Worm (Caenorhabditis elegans) whole organism, L3 larva: ENCODE results near the gene C34E10.9.
A peak's percentile ranks its signal among the peaks of the same experiment; 100 is the strongest.

ENCODE experiments used
- R02D3.7 ChIP-seq: fragments of 150-350 bp; optimal IDR thresholded peaks from 2 replicates; lab custom pipeline; 2014; ENCODE audit warnings: missing biosample characterization, missing genetic modification characterization
- ZK546.5 ChIP-seq: sonication (generic microtip); optimal IDR thresholded peaks from 2 replicates; lab custom pipeline; 2017; ENCODE audit warnings: missing biosample characterization, missing genetic modification characterization
- aly-2 ChIP-seq: fragments of 150-350 bp; optimal IDR thresholded peaks from 2 replicates; lab custom pipeline; 2014; ENCODE audit warnings: missing biosample characterization, missing genetic modification characterization
- ama-1 ChIP-seq: fragments of 150-350 bp; optimal IDR thresholded peaks from 2 replicates; lab custom pipeline; 2018
- ceh-16 ChIP-seq: sonication (generic microtip); optimal IDR thresholded peaks from 2 replicates; lab custom pipeline; 2017; ENCODE audit warnings: missing biosample characterization, missing genetic modification characterization
- ceh-28 ChIP-seq: fragments of 150-350 bp; optimal IDR thresholded peaks from 2 replicates; lab custom pipeline; 2014; ENCODE audit warnings: missing biosample characterization, missing genetic modification reagents, missing genetic modification characterization
- ceh-82 ChIP-seq: fragments of 150-350 bp; optimal IDR thresholded peaks from 2 replicates; lab custom pipeline; 2014; ENCODE audit warnings: missing biosample characterization, missing genetic modification characterization
- ceh-9 ChIP-seq: sonication (generic microtip); optimal IDR thresholded peaks from 2 replicates; lab custom pipeline; 2018; ENCODE audit warnings: missing biosample characterization, missing genetic modification characterization
- daf-12 ChIP-seq: fragments of 150-350 bp; optimal IDR thresholded peaks from 2 replicates; lab custom pipeline; 2014; ENCODE audit warnings: missing biosample characterization, missing genetic modification reagents, missing genetic modification characterization
- egl-27 ChIP-seq: sonication (generic microtip); optimal IDR thresholded peaks from 4 replicates; lab custom pipeline; 2017; ENCODE audit warnings: missing biosample characterization, missing genetic modification reagents, missing genetic modification characterization
- egl-5 ChIP-seq: fragments of 150-350 bp; optimal IDR thresholded peaks from 2 replicates; lab custom pipeline; 2017; ENCODE audit warnings: missing biosample characterization, missing genetic modification reagents, missing genetic modification characterization, inconsistent platforms
- elt-1 ChIP-seq: fragments of 150-350 bp; optimal IDR thresholded peaks from 2 replicates; lab custom pipeline; 2014; ENCODE audit warnings: missing biosample characterization, missing genetic modification characterization
- elt-2 ChIP-seq: sonication (generic microtip); optimal IDR thresholded peaks from 2 replicates; lab custom pipeline; 2016; ENCODE audit warnings: missing genetic modification reagents, mild to moderate bottlenecking, missing genetic modification characterization, missing compliant biosample characterization
- elt-3 ChIP-seq, 3 experiments: fragments of 150-350 bp in 1 of 3; sonication (generic microtip) in 2 of 3; optimal IDR thresholded peaks; 2 replicates in 2 of 3; 4 replicates in 1 of 3; lab custom pipeline; 2014 to 2017; ENCODE audit warnings: missing biosample characterization in 3 of 3, missing genetic modification characterization in 3 of 3
- eor-1 ChIP-seq, 2 experiments: fragments of 150-350 bp; optimal IDR thresholded peaks; 2 replicates each; lab custom pipeline; 2014 to 2018; ENCODE audit warnings: missing biosample characterization in 2 of 2, missing genetic modification characterization in 2 of 2
- fkh-10 ChIP-seq: sonication (generic microtip); optimal IDR thresholded peaks from 2 replicates; lab custom pipeline; 2017; ENCODE audit warnings: missing biosample characterization, missing genetic modification reagents, missing genetic modification characterization
- fkh-2 ChIP-seq: fragments of 150-350 bp; optimal IDR thresholded peaks from 2 replicates; lab custom pipeline; 2014; ENCODE audit warnings: missing biosample characterization, missing genetic modification reagents, missing genetic modification characterization
- fos-1 ChIP-seq: fragments of 150-350 bp; optimal IDR thresholded peaks from 2 replicates; lab custom pipeline; 2014; ENCODE audit warnings: missing biosample characterization, missing genetic modification characterization
- hmg-11 ChIP-seq: sonication (generic microtip); optimal IDR thresholded peaks from 2 replicates; lab custom pipeline; 2016; ENCODE audit warnings: missing genetic modification characterization, missing compliant biosample characterization
- jun-1 ChIP-seq: fragments of 150-350 bp; optimal IDR thresholded peaks from 2 replicates; lab custom pipeline; 2014; ENCODE audit warnings: missing biosample characterization, missing genetic modification reagents, missing genetic modification characterization
- lin-15B ChIP-seq: fragments of 150-350 bp; optimal IDR thresholded peaks from 2 replicates; lab custom pipeline; 2014; ENCODE audit warnings: missing biosample characterization, missing genetic modification characterization
- lin-39 ChIP-seq: fragments of 150-350 bp; optimal IDR thresholded peaks from 2 replicates; lab custom pipeline; 2018; ENCODE audit warnings: missing biosample characterization, missing genetic modification reagents, missing genetic modification characterization
- lsy-12 ChIP-seq: sonication (generic microtip); optimal IDR thresholded peaks from 2 replicates; lab custom pipeline; 2016; ENCODE audit warnings: mild to moderate bottlenecking, missing genetic modification characterization, missing compliant biosample characterization
- mdl-1 ChIP-seq: fragments of 150-350 bp; optimal IDR thresholded peaks from 2 replicates; lab custom pipeline; 2014; ENCODE audit warnings: missing biosample characterization, missing genetic modification characterization
- mml-1 ChIP-seq: fragments of 150-350 bp; sonication (generic microtip); optimal IDR thresholded peaks from 3 replicates; lab custom pipeline; 2014; ENCODE audit warnings: missing biosample characterization, missing genetic modification characterization
- nfya-1 ChIP-seq: sonication (generic microtip); optimal IDR thresholded peaks from 2 replicates; lab custom pipeline; 2017; ENCODE audit warnings: missing genetic modification characterization, mild to moderate bottlenecking, missing compliant biosample characterization, antibody characterized with exemption, moderate library complexity; ENCODE audit not compliant: insufficient read depth
- nhr-11 ChIP-seq: fragments of 150-350 bp; optimal IDR thresholded peaks from 2 replicates; lab custom pipeline; 2014; ENCODE audit warnings: missing biosample characterization, missing genetic modification characterization
- nhr-12 ChIP-seq: fragments of 150-350 bp; optimal IDR thresholded peaks from 2 replicates; lab custom pipeline; 2014; ENCODE audit warnings: missing biosample characterization, missing genetic modification characterization
- nhr-23 ChIP-seq: fragments of 150-350 bp; optimal IDR thresholded peaks from 2 replicates; lab custom pipeline; 2014; ENCODE audit warnings: missing biosample characterization, missing genetic modification reagents, missing genetic modification characterization
- nhr-237 ChIP-seq: fragments of 150-350 bp; optimal IDR thresholded peaks from 2 replicates; lab custom pipeline; 2014; ENCODE audit warnings: missing biosample characterization, missing genetic modification characterization
- nhr-25 ChIP-seq: sonication (generic microtip); optimal IDR thresholded peaks from 2 replicates; lab custom pipeline; 2017; ENCODE audit warnings: missing biosample characterization, missing genetic modification characterization
- nhr-28 ChIP-seq: fragments of 150-350 bp; optimal IDR thresholded peaks from 2 replicates; lab custom pipeline; 2014; ENCODE audit warnings: missing biosample characterization, missing genetic modification characterization
- nhr-43 ChIP-seq: sonication (generic microtip); optimal IDR thresholded peaks from 2 replicates; lab custom pipeline; 2016; ENCODE audit warnings: mild to moderate bottlenecking, missing genetic modification characterization, missing compliant biosample characterization; ENCODE audit not compliant: poor library complexity, severe bottlenecking
- nhr-67 ChIP-seq: fragments of 150-350 bp; optimal IDR thresholded peaks from 2 replicates; lab custom pipeline; 2014; ENCODE audit warnings: missing biosample characterization, missing genetic modification characterization
- nhr-76 ChIP-seq: fragments of 150-350 bp; sonication (generic microtip); optimal IDR thresholded peaks from 5 replicates; lab custom pipeline; 2014; ENCODE audit warnings: missing biosample characterization, missing genetic modification characterization
- nhr-77 ChIP-seq: fragments of 150-350 bp; optimal IDR thresholded peaks from 2 replicates; lab custom pipeline; 2014; ENCODE audit warnings: missing biosample characterization, missing genetic modification characterization
- pha-4 ChIP-seq: fragments of 150-350 bp; optimal IDR thresholded peaks from 2 replicates; lab custom pipeline; 2014; ENCODE audit warnings: missing biosample characterization, missing genetic modification reagents, missing genetic modification characterization
- pqm-1 ChIP-seq: fragments of 150-350 bp; optimal IDR thresholded peaks from 2 replicates; lab custom pipeline; 2017; ENCODE audit warnings: missing biosample characterization, missing genetic modification characterization, inconsistent platforms
- sea-2 ChIP-seq: fragments of 150-350 bp; sonication (generic microtip); optimal IDR thresholded peaks from 4 replicates; lab custom pipeline; 2014; ENCODE audit warnings: missing biosample characterization, missing genetic modification reagents, missing genetic modification characterization
- skn-1 ChIP-seq: fragments of 150-350 bp; optimal IDR thresholded peaks from 2 replicates; lab custom pipeline; 2014; ENCODE audit warnings: missing biosample characterization, missing genetic modification characterization
- snpc-4 ChIP-seq: fragments of 150-350 bp; optimal IDR thresholded peaks from 2 replicates; lab custom pipeline; 2014; ENCODE audit warnings: missing biosample characterization, missing genetic modification characterization
- tbx-2 ChIP-seq: sonication (generic microtip); optimal IDR thresholded peaks from 2 replicates; lab custom pipeline; 2016; ENCODE audit warnings: mild to moderate bottlenecking, missing genetic modification characterization, missing compliant biosample characterization
- unc-39 ChIP-seq: sonication (generic microtip); optimal IDR thresholded peaks from 4 replicates; lab custom pipeline; 2017; ENCODE audit warnings: missing biosample characterization, missing genetic modification characterization
- unc-62 ChIP-seq: fragments of 150-350 bp; sonication (generic microtip); optimal IDR thresholded peaks from 4 replicates; lab custom pipeline; 2014; ENCODE audit warnings: missing biosample characterization, missing genetic modification reagents, missing genetic modification characterization
- zag-1 ChIP-seq: fragments of 150-350 bp; optimal IDR thresholded peaks from 2 replicates; lab custom pipeline; 2014; ENCODE audit warnings: missing biosample characterization, missing genetic modification characterization
- ztf-11 ChIP-seq: fragments of 150-350 bp; optimal IDR thresholded peaks from 2 replicates; lab custom pipeline; 2014; ENCODE audit warnings: missing biosample characterization, missing genetic modification characterization
- ztf-4 ChIP-seq: fragments of 150-350 bp; optimal IDR thresholded peaks from 2 replicates; lab custom pipeline; 2014; ENCODE audit warnings: missing biosample characterization, missing genetic modification characterization

Gene C34E10.9

DNA sequence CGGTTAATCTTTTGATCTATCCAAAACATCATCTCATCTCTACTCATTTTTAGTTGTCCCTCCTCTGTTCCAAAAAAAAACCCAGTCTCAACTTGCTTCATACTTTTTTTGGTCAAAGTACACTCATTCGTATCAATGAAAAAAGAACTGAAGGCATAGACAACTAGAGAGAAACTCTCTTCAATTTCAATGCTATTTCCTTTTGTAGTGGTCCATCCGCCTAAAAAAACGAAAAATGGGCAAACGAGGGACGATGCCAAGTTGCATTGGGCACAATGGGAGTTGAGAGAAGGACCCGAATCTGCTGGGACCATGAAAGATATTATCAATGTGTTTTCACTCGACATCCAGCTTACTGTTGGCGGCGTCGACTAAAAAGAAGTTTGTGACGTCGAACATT lies 17.0 kb upstream of the C34E10.9 start:
- TF ChIP-seq lin-39 (peak; percentile 1), nhr-77 (no peak), hmg-11 (tag; lab: Kevin White, UChicago) (peak; percentile 67), nhr-25 (tag; lab: Kevin White, UChicago) (no peak), nfya-1 (tag; lab: Kevin White, UChicago) (peak; percentile 47), nhr-11 (tag; lab: Kevin White, UChicago) (no peak), elt-1 (tag; lab: Kevin White, UChicago) (peak; percentile 17), snpc-4 (tag; lab: Kevin White, UChicago) (no peak), nhr-12 (tag; lab: Kevin White, UChicago) (no peak)

DNA sequence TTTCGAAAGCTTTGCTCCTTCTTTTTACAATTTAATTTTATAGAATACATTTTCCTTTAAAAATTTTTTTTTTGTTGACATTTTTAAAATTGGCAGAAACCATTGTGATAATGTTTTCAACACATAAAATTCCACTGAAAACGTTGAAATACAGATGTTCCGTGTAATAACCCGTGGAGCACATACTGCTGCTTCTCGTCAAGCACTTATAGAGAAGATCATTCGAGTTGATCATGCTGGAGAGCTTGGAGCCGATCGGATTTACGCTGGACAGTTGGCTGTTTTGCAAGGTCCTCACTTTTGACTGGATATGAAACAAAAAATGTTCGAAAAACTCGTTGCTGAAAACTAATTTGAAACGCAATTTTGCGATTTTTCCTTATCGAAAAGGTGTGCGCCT lies 14.5 kb upstream of the C34E10.9 start, which contains the start of gene clk-1:
TSS of gene clk-1 (plus strand) at position 155 of the 400 bp plus-strand sequence.
- no peak for TF ChIP-seq nhr-12 (tag; lab: Kevin White, UChicago)
- peak; percentile 43 for TF ChIP-seq ama-1 (lab: Kevin White, UChicago)

DNA sequence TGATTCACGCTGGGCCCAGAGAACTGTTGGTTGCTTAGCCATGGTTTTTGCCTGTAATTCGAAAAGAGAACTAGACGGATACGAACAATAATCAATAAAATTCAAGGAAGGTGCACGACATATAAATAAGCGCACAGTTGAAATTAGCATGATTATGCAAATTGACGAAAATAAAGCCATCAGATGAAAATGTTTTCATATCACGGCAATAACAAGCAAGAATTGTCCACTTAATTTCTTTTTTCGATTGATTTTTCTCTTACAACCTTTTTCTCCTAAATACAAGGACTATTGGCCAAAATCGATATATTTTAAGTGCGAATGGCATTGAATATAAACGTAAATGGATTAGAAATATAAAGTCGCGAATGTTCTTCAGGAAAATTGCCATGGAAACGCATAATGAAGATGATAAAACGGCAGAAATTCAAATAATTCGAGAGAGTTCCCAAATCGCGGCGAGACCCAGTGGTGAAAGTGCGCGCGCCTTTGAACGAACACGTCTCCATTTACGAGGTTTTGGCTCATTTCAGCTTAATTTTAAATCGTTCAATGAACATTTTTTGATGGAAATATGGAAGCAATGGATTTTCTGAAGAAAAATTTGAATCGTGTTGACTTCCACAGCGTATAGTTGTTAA lies 11.6 kb upstream of the C34E10.9 start, which contains the start of the genes daf-41 and toc-1:
TSS of gene daf-41 (minus strand) at position 51 of the 641 bp plus-strand sequence.
TSS of gene toc-1 (plus strand) at position 537 of the 641 bp plus-strand sequence.
- peak; percentile 24 for TF ChIP-seq ceh-28
- TF ChIP-seq nhr-77: no peak
- TF ChIP-seq hmg-11 (tag; lab: Kevin White, UChicago): peak; percentile 45
- no peak for TF ChIP-seq elt-3 (tag; optimal IDR thresholded peaks at IDR 0.05; lab: Kevin White, UChicago)
- peak; percentile 25 for TF ChIP-seq snpc-4 (tag; lab: Kevin White, UChicago)
- no peak for TF ChIP-seq fos-1
- TF ChIP-seq ceh-82 (tag; lab: Kevin White, UChicago): no peak
- no peak for TF ChIP-seq fkh-2 (tag; lab: Kevin White, UChicago)
- TF ChIP-seq sea-2 (GFP tag; lab: Kevin White, UChicago): no peak
- TF ChIP-seq nhr-76: no peak
- no peak for TF ChIP-seq R02D3.7 (tag; lab: Kevin White, UChicago)
- no peak for TF ChIP-seq nhr-12 (tag; lab: Kevin White, UChicago)
- TF ChIP-seq lsy-12 (tag; lab: Kevin White, UChicago): no peak
- TF ChIP-seq nfya-1 (tag; lab: Kevin White, UChicago): peak; percentile 71
- no peak for TF ChIP-seq ceh-16 (tag; lab: Kevin White, UChicago)
- no peak for TF ChIP-seq nhr-237 (tag; lab: Kevin White, UChicago)
- TF ChIP-seq jun-1 (tag; lab: Kevin White, UChicago): no peak
- no peak for TF ChIP-seq ama-1 (lab: Kevin White, UChicago)
- no peak for TF ChIP-seq nhr-11 (tag; lab: Kevin White, UChicago)
- no peak for TF ChIP-seq nhr-28 (tag; lab: Kevin White, UChicago)
- no peak for TF ChIP-seq unc-39 (tag; lab: Kevin White, UChicago)
- no peak for TF ChIP-seq mml-1 (tag; lab: Kevin White, UChicago)
- no peak for TF ChIP-seq ztf-11
- TF ChIP-seq nhr-67 (tag; lab: Kevin White, UChicago): no peak
- TF ChIP-seq daf-12: no peak
- no peak for TF ChIP-seq nhr-43
- no peak for TF ChIP-seq egl-5 (tag; lab: Kevin White, UChicago)
- peak; percentile 55 for TF ChIP-seq pha-4
- peak; percentile 63 for TF ChIP-seq lin-15B (tag; lab: Kevin White, UChicago)
- TF ChIP-seq fkh-10 (GFP tag; lab: Kevin White, UChicago): no peak
- TF ChIP-seq ZK546.5 (tag; lab: Kevin White, UChicago): no peak
- no peak for TF ChIP-seq ceh-9
- peak; percentile 14 for TF ChIP-seq nhr-23 (tag; lab: Kevin White, UChicago)
- TF ChIP-seq zag-1: no peak
- TF ChIP-seq unc-62 (GFP tag; lab: Kevin White, UChicago): no peak
- no peak for TF ChIP-seq tbx-2 (tag; lab: Kevin White, UChicago)
- no peak for TF ChIP-seq elt-1 (tag; lab: Kevin White, UChicago)
- peak; percentile 20 for TF ChIP-seq elt-2 (tag; lab: Kevin White, UChicago)
- no peak for TF ChIP-seq eor-1 (tag; optimal IDR thresholded peaks at IDR 0.05; lab: Kevin White, UChicago)
- peak; percentile 47 for TF ChIP-seq nhr-25 (tag; lab: Kevin White, UChicago)
- no peak for TF ChIP-seq egl-27 (tag; lab: Kevin White, UChicago)
- TF ChIP-seq skn-1: peak; percentile 58
- TF ChIP-seq aly-2 (tag; lab: Kevin White, UChicago): no peak
- TF ChIP-seq lin-39: peak; percentile 4
- TF ChIP-seq mdl-1 (tag; lab: Kevin White, UChicago): no peak
- no peak for TF ChIP-seq ztf-4 (tag; lab: Kevin White, UChicago)
- TF ChIP-seq pqm-1 (tag; lab: Kevin White, UChicago): no peak
